Fruit fly (Drosophila melanogaster): Measurements from ENCODE around the gene CG14837.

dm6 chr3L:7603397-7603796, 43.6 kb upstream of the CG14837 start:
- TF ChIP-seq Myc (optimal IDR thresholded peaks at IDR 0.05) (no peak), h (optimal IDR thresholded peaks at IDR 0.05) (no peak), ttk (optimal IDR thresholded peaks at IDR 0.05) (no peak)
